Worm (Caenorhabditis elegans) whole organism, L3 larva: ENCODE measurements around the gene F17C11.13.

ENCODE experiments used
- ama-1 ChIP-seq: fragments of 150-350 bp; optimal IDR thresholded peaks from 2 replicates; lab custom pipeline; 2018
- ceh-82 ChIP-seq: fragments of 150-350 bp; optimal IDR thresholded peaks from 2 replicates; lab custom pipeline; 2014; ENCODE audit warnings: missing biosample characterization, missing genetic modification characterization
- elt-2 ChIP-seq: sonication (generic microtip); optimal IDR thresholded peaks from 2 replicates; lab custom pipeline; 2016; ENCODE audit warnings: missing genetic modification reagents, mild to moderate bottlenecking, missing genetic modification characterization, missing compliant biosample characterization
- jun-1 ChIP-seq: fragments of 150-350 bp; optimal IDR thresholded peaks from 2 replicates; lab custom pipeline; 2014; ENCODE audit warnings: missing biosample characterization, missing genetic modification reagents, missing genetic modification characterization
- nhr-11 ChIP-seq: fragments of 150-350 bp; optimal IDR thresholded peaks from 2 replicates; lab custom pipeline; 2014; ENCODE audit warnings: missing biosample characterization, missing genetic modification characterization
- nhr-12 ChIP-seq: fragments of 150-350 bp; optimal IDR thresholded peaks from 2 replicates; lab custom pipeline; 2014; ENCODE audit warnings: missing biosample characterization, missing genetic modification characterization
- nhr-67 ChIP-seq: fragments of 150-350 bp; optimal IDR thresholded peaks from 2 replicates; lab custom pipeline; 2014; ENCODE audit warnings: missing biosample characterization, missing genetic modification characterization
- nhr-76 ChIP-seq: fragments of 150-350 bp; sonication (generic microtip); optimal IDR thresholded peaks from 5 replicates; lab custom pipeline; 2014; ENCODE audit warnings: missing biosample characterization, missing genetic modification characterization
- pha-4 ChIP-seq: fragments of 150-350 bp; optimal IDR thresholded peaks from 2 replicates; lab custom pipeline; 2014; ENCODE audit warnings: missing biosample characterization, missing genetic modification reagents, missing genetic modification characterization
- pqm-1 ChIP-seq: fragments of 150-350 bp; optimal IDR thresholded peaks from 2 replicates; lab custom pipeline; 2017; ENCODE audit warnings: missing biosample characterization, missing genetic modification characterization, inconsistent platforms
- snpc-4 ChIP-seq: fragments of 150-350 bp; optimal IDR thresholded peaks from 2 replicates; lab custom pipeline; 2014; ENCODE audit warnings: missing biosample characterization, missing genetic modification characterization
- tbx-2 ChIP-seq: sonication (generic microtip); optimal IDR thresholded peaks from 2 replicates; lab custom pipeline; 2016; ENCODE audit warnings: mild to moderate bottlenecking, missing genetic modification characterization, missing compliant biosample characterization
- unc-62 ChIP-seq: fragments of 150-350 bp; sonication (generic microtip); optimal IDR thresholded peaks from 4 replicates; lab custom pipeline; 2014; ENCODE audit warnings: missing biosample characterization, missing genetic modification reagents, missing genetic modification characterization
- ztf-11 ChIP-seq: fragments of 150-350 bp; optimal IDR thresholded peaks from 2 replicates; lab custom pipeline; 2014; ENCODE audit warnings: missing biosample characterization, missing genetic modification characterization

DNA sequence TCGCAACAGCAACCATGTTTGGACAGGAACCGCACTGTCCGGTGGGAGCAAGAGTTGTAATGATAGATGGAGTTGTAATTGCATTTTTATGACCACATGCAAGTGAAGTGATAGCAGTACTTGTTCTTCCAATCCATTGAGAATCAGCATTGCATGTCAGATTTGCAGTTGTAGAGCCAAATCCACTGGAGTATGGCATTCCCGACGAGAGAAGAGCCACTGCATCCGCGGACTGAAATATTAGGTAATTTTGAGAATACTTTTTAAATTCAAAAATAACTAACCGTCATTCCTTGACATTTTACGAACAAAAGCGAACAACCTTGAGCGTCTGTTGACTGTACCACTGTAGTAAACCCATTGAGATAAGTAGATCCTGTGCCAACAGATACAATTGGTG lies 19.4 kb downstream of the F17C11.13 start:
- TF ChIP-seq elt-2 (tag; lab: Kevin White, UChicago) (no peak), pqm-1 (tag; lab: Kevin White, UChicago) (no peak), snpc-4 (no peak), tbx-2 (tag; lab: Kevin White, UChicago) (no peak), jun-1 (tag; lab: Kevin White, UChicago) (no peak), nhr-76 (tag; lab: Kevin White, UChicago) (no peak), nhr-11 (no peak), ama-1 (no peak), nhr-12 (tag; lab: Kevin White, UChicago) (no peak), unc-62 (GFP tag; lab: Kevin White, UChicago) (no peak), ztf-11 (tag; lab: Kevin White, UChicago) (no peak), ceh-82 (tag; lab: Kevin White, UChicago) (no peak), pha-4 (tag; lab: Kevin White, UChicago) (no peak), nhr-67 (tag; lab: Kevin White, UChicago) (no peak)
